Worm (Caenorhabditis elegans) whole organism, L4 larva: Measurements from ENCODE around the gene Y67H2A.7.

Experiments used
- T26A8.4 ChIP-seq: fragments of 200-800 bp; sonication (Bioruptor generic); IDR thresholded peaks from 2 replicates; pipeline ENCODE4 v1.3.6; 2022; ENCODE audit warnings: missing genetic modification characterization, missing compliant biosample characterization
- Y5F2A.4 ChIP-seq: fragments of 200-800 bp; sonication (Bioruptor generic); optimal IDR thresholded peaks from 2 replicates; lab custom pipeline; 2018; ENCODE audit warnings: mild to moderate bottlenecking, missing genetic modification characterization, missing compliant biosample characterization
- ceh-82 ChIP-seq: sonication (generic microtip); optimal IDR thresholded peaks from 2 replicates; lab custom pipeline; 2017; ENCODE audit warnings: missing biosample characterization, missing genetic modification characterization
- ces-1 ChIP-seq: fragments of 150-350 bp; sonication (generic microtip); optimal IDR thresholded peaks from 4 replicates; lab custom pipeline; 2014; ENCODE audit warnings: missing biosample characterization, missing genetic modification reagents, missing genetic modification characterization
- dmd-6 ChIP-seq: fragments of 200-800 bp; sonication (Bioruptor generic); IDR thresholded peaks from 2 replicates; pipeline ENCODE4 v1.3.6; 2022; ENCODE audit warnings: missing genetic modification reagents, missing genetic modification characterization, missing compliant biosample characterization
- dpl-1 ChIP-seq: fragments of 150-350 bp; optimal IDR thresholded peaks from 2 replicates; lab custom pipeline; 2014; ENCODE audit warnings: missing biosample characterization, missing genetic modification reagents, missing genetic modification characterization
- gei-8 ChIP-seq: fragments of 200-800 bp; sonication (Bioruptor generic); optimal IDR thresholded peaks from 2 replicates; lab custom pipeline; 2018; ENCODE audit warnings: mild to moderate bottlenecking, missing genetic modification characterization, missing compliant biosample characterization
- jun-1 ChIP-seq: fragments of 150-350 bp; optimal IDR thresholded peaks from 2 replicates; lab custom pipeline; 2014; ENCODE audit warnings: missing biosample characterization, missing genetic modification reagents, missing genetic modification characterization
- lim-7 ChIP-seq: fragments of 200-800 bp; sonication (Bioruptor generic); IDR thresholded peaks from 2 replicates; pipeline ENCODE4 v1.3.6; 2022; ENCODE audit warnings: missing genetic modification characterization, missing compliant biosample characterization
- nhr-11 ChIP-seq: fragments of 150-350 bp; optimal IDR thresholded peaks from 2 replicates; lab custom pipeline; 2014; ENCODE audit warnings: missing biosample characterization, missing genetic modification characterization
- nhr-237 ChIP-seq: sonication (generic microtip); optimal IDR thresholded peaks from 2 replicates; lab custom pipeline; 2017; ENCODE audit warnings: missing biosample characterization, missing genetic modification characterization
- nhr-77 ChIP-seq: fragments of 150-350 bp; optimal IDR thresholded peaks from 2 replicates; lab custom pipeline; 2014; ENCODE audit warnings: missing biosample characterization, missing genetic modification characterization
- snpc-4 ChIP-seq: fragments of 150-350 bp; optimal IDR thresholded peaks from 2 replicates; lab custom pipeline; 2014; ENCODE audit warnings: missing biosample characterization, missing genetic modification characterization

DNA sequence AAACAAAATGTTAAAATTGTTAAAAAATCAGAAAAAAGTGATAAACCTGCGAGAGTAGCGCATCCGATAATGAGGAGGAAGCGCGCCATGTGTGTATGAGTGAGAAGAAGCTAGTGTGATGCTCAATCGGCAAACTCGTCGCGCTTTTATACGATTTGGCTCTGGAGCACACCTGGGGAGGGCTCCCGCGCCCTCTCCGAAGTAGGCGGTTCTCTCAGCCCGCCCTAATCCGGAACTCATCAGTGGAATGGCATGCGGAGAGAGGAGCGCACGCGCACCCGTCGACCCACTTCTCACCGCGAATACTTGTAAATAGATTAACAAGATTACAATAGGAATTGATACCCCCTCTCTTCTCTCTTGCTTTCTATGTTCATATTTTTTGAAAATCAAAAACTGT, 27.7 kb downstream of the Y67H2A.7 start, which contains the start of gene pqn-74:
- TF ChIP-seq snpc-4, result no peak
- no peak for TF ChIP-seq dmd-6 (GFP tag; lab: Robert Waterston, UW)
- no peak for TF ChIP-seq T26A8.4 (GFP tag; lab: Robert Waterston, UW)
- TF ChIP-seq ces-1, result no peak
- TF ChIP-seq ceh-82 (tag; lab: Kevin White, UChicago), result no peak
- TF ChIP-seq dpl-1 (GFP tag; lab: Kevin White, UChicago), result no peak
- TF ChIP-seq nhr-237, result no peak
- TF ChIP-seq gei-8, result no peak
- TF ChIP-seq nhr-11 (tag; lab: Kevin White, UChicago), result no peak
- no peak for TF ChIP-seq Y5F2A.4
- TF ChIP-seq nhr-77 (tag; lab: Kevin White, UChicago), result no peak
- TF ChIP-seq jun-1 (tag; lab: Kevin White, UChicago), result no peak
- TF ChIP-seq lim-7 (GFP tag; lab: Robert Waterston, UW), result no peak
